Worm (Caenorhabditis elegans) whole organism, mixed stage, embryonic: ENCODE results near the gene C25H3.14.

ENCODE experiments used
- M03D4.4 ChIP-seq: sonication (generic microtip); optimal IDR thresholded peaks from 2 replicates; lab custom pipeline; 2017; ENCODE audit warnings: mild to moderate bottlenecking, missing genetic modification characterization, missing compliant biosample characterization
- bed-3 ChIP-seq: fragments of 200-800 bp; sonication (Bioruptor generic); optimal IDR thresholded peaks from 3 replicates; lab custom pipeline; 2018; ENCODE audit warnings: mild to moderate bottlenecking, missing genetic modification characterization, moderate library complexity, missing compliant biosample characterization
- blmp-1 ChIP-seq: fragments of 150-350 bp; optimal IDR thresholded peaks from 2 replicates; lab custom pipeline; 2014; ENCODE audit warnings: missing biosample characterization, missing genetic modification characterization
- ceh-39 ChIP-seq: fragments of 150-350 bp; optimal IDR thresholded peaks from 2 replicates; lab custom pipeline; 2014; ENCODE audit warnings: missing biosample characterization, missing genetic modification characterization
- ceh-43 ChIP-seq: fragments of 200-800 bp; sonication (Bioruptor generic); optimal IDR thresholded peaks from 2 replicates; lab custom pipeline; 2018; ENCODE audit warnings: mild to moderate bottlenecking, missing genetic modification characterization, moderate library complexity, missing compliant biosample characterization
- ceh-83 ChIP-seq: fragments of 200-800 bp; sonication (Bioruptor generic); optimal IDR thresholded peaks from 2 replicates; lab custom pipeline; 2018; ENCODE audit warnings: mild to moderate bottlenecking, missing genetic modification characterization, missing compliant biosample characterization
- ces-1 ChIP-seq: fragments of 150-350 bp; optimal IDR thresholded peaks from 2 replicates; lab custom pipeline; 2014; ENCODE audit warnings: missing biosample characterization, missing genetic modification reagents, missing genetic modification characterization
- cnd-1 ChIP-seq: fragments of 200-800 bp; sonication (Bioruptor generic); optimal IDR thresholded peaks from 2 replicates; lab custom pipeline; 2018; ENCODE audit warnings: mild to moderate bottlenecking, missing genetic modification characterization, missing compliant biosample characterization
- drap-1 ChIP-seq: fragments of 200-800 bp; sonication (Bioruptor generic); optimal IDR thresholded peaks from 3 replicates; lab custom pipeline; 2018; ENCODE audit warnings: mild to moderate bottlenecking, missing genetic modification characterization, missing compliant biosample characterization
- elt-1 ChIP-seq: sonication (generic microtip); optimal IDR thresholded peaks from 2 replicates; lab custom pipeline; 2017; ENCODE audit warnings: missing genetic modification characterization, mild to moderate bottlenecking, missing compliant biosample characterization, antibody characterized with exemption, moderate library complexity, borderline replicate concordance; ENCODE audit not compliant: insufficient read depth
- elt-3 ChIP-seq: fragments of 150-350 bp; optimal IDR thresholded peaks from 2 replicates; lab custom pipeline; 2014; ENCODE audit warnings: missing biosample characterization, missing genetic modification characterization
- flh-1 ChIP-seq: fragments of 200-800 bp; sonication (Bioruptor generic); optimal IDR thresholded peaks from 2 replicates; lab custom pipeline; 2018; ENCODE audit warnings: mild to moderate bottlenecking, missing genetic modification characterization, moderate library complexity, missing compliant biosample characterization
- ham-2 ChIP-seq: fragments of 200-800 bp; sonication (Bioruptor generic); optimal IDR thresholded peaks from 2 replicates; lab custom pipeline; 2018; ENCODE audit warnings: mild to moderate bottlenecking, missing genetic modification characterization, missing compliant biosample characterization
- hlh-1 ChIP-seq: fragments of 150-350 bp; optimal IDR thresholded peaks from 2 replicates; lab custom pipeline; 2014; ENCODE audit warnings: missing biosample characterization, missing genetic modification reagents, missing genetic modification characterization
- lin-13 ChIP-seq: fragments of 150-350 bp; optimal IDR thresholded peaks from 2 replicates; lab custom pipeline; 2014; ENCODE audit warnings: missing biosample characterization, missing genetic modification characterization
- lin-32 ChIP-seq: fragments of 200-800 bp; sonication (Bioruptor generic); optimal IDR thresholded peaks from 2 replicates; lab custom pipeline; 2018; ENCODE audit warnings: mild to moderate bottlenecking, missing genetic modification characterization, missing compliant biosample characterization
- lsy-2 ChIP-seq: fragments of 150-350 bp; optimal IDR thresholded peaks from 2 replicates; lab custom pipeline; 2014; ENCODE audit warnings: missing biosample characterization, missing genetic modification characterization
- mab-5 ChIP-seq: fragments of 150-350 bp; optimal IDR thresholded peaks from 2 replicates; lab custom pipeline; 2014; ENCODE audit warnings: missing biosample characterization, missing genetic modification characterization
- mep-1 ChIP-seq: fragments of 150-350 bp; optimal IDR thresholded peaks from 2 replicates; lab custom pipeline; 2017; ENCODE audit warnings: missing biosample characterization, missing genetic modification reagents, missing genetic modification characterization, inconsistent platforms
- nhr-2 ChIP-seq: fragments of 150-350 bp; optimal IDR thresholded peaks from 2 replicates; lab custom pipeline; 2014; ENCODE audit warnings: missing biosample characterization, missing genetic modification characterization
- nhr-237 ChIP-seq: fragments of 150-350 bp; optimal IDR thresholded peaks from 2 replicates; lab custom pipeline; 2014; ENCODE audit warnings: missing biosample characterization, missing genetic modification characterization
- nhr-28 ChIP-seq: fragments of 150-350 bp; optimal IDR thresholded peaks from 2 replicates; lab custom pipeline; 2014; ENCODE audit warnings: missing biosample characterization, missing genetic modification characterization
- pha-4 ChIP-seq: fragments of 150-350 bp; optimal IDR thresholded peaks from 2 replicates; lab custom pipeline; 2018; ENCODE audit warnings: missing biosample characterization, missing genetic modification reagents, missing genetic modification characterization
- sem-2 ChIP-seq: fragments of 200-800 bp; sonication (Bioruptor generic); optimal IDR thresholded peaks from 2 replicates; lab custom pipeline; 2018; ENCODE audit warnings: mild to moderate bottlenecking, missing genetic modification characterization, missing compliant biosample characterization
- snpc-4 ChIP-seq: fragments of 150-350 bp; optimal IDR thresholded peaks from 2 replicates; lab custom pipeline; 2014; ENCODE audit warnings: missing biosample characterization, missing genetic modification characterization
- sptf-1 ChIP-seq: sonication (generic microtip); optimal IDR thresholded peaks from 2 replicates; lab custom pipeline; 2017; ENCODE audit warnings: mild to moderate bottlenecking, missing genetic modification characterization, moderate library complexity, missing compliant biosample characterization
- tbx-8 ChIP-seq: fragments of 200-800 bp; sonication (Bioruptor generic); optimal IDR thresholded peaks from 2 replicates; lab custom pipeline; 2018; ENCODE audit warnings: mild to moderate bottlenecking, missing genetic modification characterization, moderate library complexity, missing compliant biosample characterization
- unc-120 ChIP-seq: sonication (generic microtip); optimal IDR thresholded peaks from 2 replicates; lab custom pipeline; 2017; ENCODE audit warnings: missing genetic modification characterization, missing compliant biosample characterization; ENCODE audit not compliant: poor library complexity, severe bottlenecking
- unc-39 ChIP-seq: fragments of 150-350 bp; optimal IDR thresholded peaks from 2 replicates; lab custom pipeline; 2014; ENCODE audit warnings: missing biosample characterization, missing genetic modification characterization
- unc-62 ChIP-seq: fragments of 150-350 bp; optimal IDR thresholded peaks from 2 replicates; lab custom pipeline; 2014; ENCODE audit warnings: missing biosample characterization, missing genetic modification reagents, missing genetic modification characterization
- zip-8 ChIP-seq: fragments of 150-350 bp; optimal IDR thresholded peaks from 2 replicates; lab custom pipeline; 2014; ENCODE audit warnings: missing biosample characterization, missing genetic modification characterization
- ztf-11 ChIP-seq: fragments of 150-350 bp; optimal IDR thresholded peaks from 2 replicates; lab custom pipeline; 2014; ENCODE audit warnings: missing biosample characterization, missing genetic modification characterization

C25H3.14 gene

ce11 chrII:5693893-5694292, 1.0 kb upstream of the C25H3.14 start, which contains the start of gene C25H3.3:
TSS of gene C25H3.3 (plus strand) at chrII:5694193.
- TF ChIP-seq hlh-1 (tag; lab: Kevin White, UChicago) (no peak), elt-3 (tag; lab: Kevin White, UChicago) (no peak), pha-4 (tag; lab: Kevin White, UChicago) (no peak), elt-1 (tag; lab: Kevin White, UChicago) (no peak), snpc-4 (tag; lab: Kevin White, UChicago) (no peak), unc-62 (GFP tag; lab: Kevin White, UChicago) (no peak), nhr-237 (tag; lab: Kevin White, UChicago) (no peak), mep-1 (tag; lab: Kevin White, UChicago) (no peak), lin-32 (GFP tag; lab: Kevin White, UChicago) (no peak), tbx-8 (GFP tag; lab: Kevin White, UChicago) (no peak), drap-1 (no peak), zip-8 (no peak), lin-13 (tag; lab: Kevin White, UChicago) (no peak), cnd-1 (tag; lab: Kevin White, UChicago) (no peak), unc-120 (tag; lab: Kevin White, UChicago) (no peak), flh-1 (GFP tag; lab: Kevin White, UChicago) (no peak), ceh-83 (GFP tag; lab: Kevin White, UChicago) (no peak), ces-1 (no peak)
- TF ChIP-seq, all 35 proteins: peak for 0

ce11 chrII:5696218-5696617, 1.3 kb downstream of the C25H3.14 start:
- TF ChIP-seq elt-3 (tag; lab: Kevin White, UChicago): no peak
- no peak for TF ChIP-seq ces-1
- TF ChIP-seq bed-3 (GFP tag; lab: Kevin White, UChicago): no peak
- no peak for TF ChIP-seq sptf-1 (tag; lab: Kevin White, UChicago)

ce11 chrII:5697338-5697737, 2.4 kb downstream of the C25H3.14 start:
- no peak for TF ChIP-seq unc-39 (tag; lab: Kevin White, UChicago)

- no peak for TF ChIP-seq M03D4.4 (tag; lab: Kevin White, UChicago)
- no peak for TF ChIP-seq elt-3 (tag; lab: Kevin White, UChicago)
- no peak for TF ChIP-seq sptf-1 (tag; lab: Kevin White, UChicago)
- no peak for TF ChIP-seq blmp-1 (tag; lab: Kevin White, UChicago)
- TF ChIP-seq sem-2 (GFP tag; lab: Kevin White, UChicago): no peak
- TF ChIP-seq ztf-11 (tag; lab: Kevin White, UChicago): no peak
- no peak for TF ChIP-seq zip-8
- TF ChIP-seq pha-4 (tag; lab: Kevin White, UChicago): no peak
- no peak for TF ChIP-seq flh-1 (GFP tag; lab: Kevin White, UChicago)
- no peak for TF ChIP-seq lin-13 (tag; lab: Kevin White, UChicago)
- TF ChIP-seq elt-1 (tag; lab: Kevin White, UChicago): no peak
- TF ChIP-seq cnd-1 (tag; lab: Kevin White, UChicago): no peak
- no peak for TF ChIP-seq unc-39 (tag; lab: Kevin White, UChicago)
- TF ChIP-seq bed-3 (GFP tag; lab: Kevin White, UChicago): no peak
- no peak for TF ChIP-seq unc-120 (tag; lab: Kevin White, UChicago)
- no peak for TF ChIP-seq nhr-2 (tag; lab: Kevin White, UChicago)
- no peak for TF ChIP-seq ham-2 (GFP tag; lab: Kevin White, UChicago)
- TF ChIP-seq lin-32 (GFP tag; lab: Kevin White, UChicago): no peak
Observed at ce11 chrII:5698254-5698653, 3.4 kb downstream of the C25H3.14 start.

ce11 chrII:5698869-5699268, 4.0 kb downstream of the C25H3.14 start, which contains the start of the genes C25H3.10 and C25H3.1:
TSS of gene C25H3.10 (minus strand) at chrII:5698969.
TSS of gene C25H3.1 (plus strand) at chrII:5699071.
- TF ChIP-seq blmp-1 (tag; lab: Kevin White, UChicago) (no peak), nhr-28 (tag; lab: Kevin White, UChicago) (no peak), ceh-39 (tag; lab: Kevin White, UChicago) (no peak), lsy-2 (no peak), mab-5 (tag; lab: Kevin White, UChicago) (no peak), flh-1 (GFP tag; lab: Kevin White, UChicago) (no peak), tbx-8 (GFP tag; lab: Kevin White, UChicago) (no peak), ceh-43 (no peak)
